Fruit fly (Drosophila melanogaster): ENCODE results near the gene Fum3.

The Fum3 gene

dm6 chr3L:11417273-11418040, 48.2 kb downstream of the Fum3 start (continued):
- TF ChIP-seq Hmr (GFP tag; optimal IDR thresholded peaks at IDR 0.05) (peak; percentile 81), Lim3 (GFP tag; IDR thresholded peaks at IDR 0.05) (peak; percentile 32; the same call in 1 of the 2 replicates), CG13287 (GFP tag; IDR thresholded peaks at IDR 0.05; ENCODE audit: partially characterized antibody) (peak; percentile 43; the same call in 1 of the 2 replicates), CG18476 (GFP tag; optimal IDR thresholded peaks at IDR 0.05) (peak; percentile 84), yki (optimal IDR thresholded peaks at IDR 0.05) (no peak), CG4424 (GFP tag; optimal IDR thresholded peaks at IDR 0.05) (peak; percentile 85), hbn (GFP tag; IDR thresholded peaks at IDR 0.05; ENCODE audit: partially characterized antibody) (no peak), CG15514 (GFP tag; optimal IDR thresholded peaks at IDR 0.05) (peak; percentile 69), Elba2 (GFP tag; optimal IDR thresholded peaks at IDR 0.05) (no peak), CG7963 (GFP tag; IDR thresholded peaks at IDR 0.05; ENCODE audit: partially characterized antibody) (peak; percentile 60; the same call in 2 of the 3 replicates), CG31441 (GFP tag; IDR thresholded peaks at IDR 0.05) (peak; percentile 66), CG10274 (GFP tag; optimal IDR thresholded peaks at IDR 0.05) (peak; percentile 41), CG31224 (GFP tag; IDR thresholded peaks at IDR 0.05) (peak; percentile 61), ranshi (GFP tag; IDR thresholded peaks at IDR 0.05) (peak; percentile 76), HmgZ (tag; optimal IDR thresholded peaks at IDR 0.05) (peak; percentile 19), Rfx (GFP tag; IDR thresholded peaks at IDR 0.05) (peak; percentile 90), CG7745 (tag; optimal IDR thresholded peaks at IDR 0.05) (peak; percentile 3), tio (GFP tag; optimal IDR thresholded peaks at IDR 0.05) (peak; percentile 83), tin (GFP tag; optimal IDR thresholded peaks at IDR 0.05) (peak; percentile 83), CG15696 (tag; optimal IDR thresholded peaks at IDR 0.05) (peak; percentile 91), Dref (GFP tag; IDR thresholded peaks at IDR 0.05) (no peak), CG10543 (GFP tag; optimal IDR thresholded peaks at IDR 0.05) (peak; percentile 90), ato (GFP tag; IDR thresholded peaks at IDR 0.05; ENCODE audit: partially characterized antibody) (no peak), Gsc (GFP tag; IDR thresholded peaks at IDR 0.05) (peak; percentile 77), bbx (GFP tag; IDR thresholded peaks at IDR 0.05; ENCODE audit: partially characterized antibody) (no peak), CG13894 (tag; optimal IDR thresholded peaks at IDR 0.05) (peak; percentile 12), CG2875 (GFP tag; optimal IDR thresholded peaks at IDR 0.05) (peak; percentile 81), ken (GFP tag; IDR thresholded peaks at IDR 0.05) (peak; percentile 68), bab2 (GFP tag; optimal IDR thresholded peaks at IDR 0.05) (peak; percentile 72), CG6765 (GFP tag; optimal IDR thresholded peaks at IDR 0.05) (peak; percentile 67), ara (GFP tag; IDR thresholded peaks at IDR 0.05) (peak; percentile 90), lmd (GFP tag; IDR thresholded peaks at IDR 0.05) (peak; percentile 89), sim (GFP tag; IDR thresholded peaks at IDR 0.05) (peak; percentile 73; the same call in 1 of the 2 replicates), CG2120 (GFP tag; optimal IDR thresholded peaks at IDR 0.05) (peak; percentile 63), gcm (GFP tag; optimal IDR thresholded peaks at IDR 0.05) (peak; percentile 91), grn (GFP tag; optimal IDR thresholded peaks at IDR 0.05) (peak; percentile 53), Max (GFP tag; optimal IDR thresholded peaks at IDR 0.05) (peak; percentile 84), da (GFP tag; optimal IDR thresholded peaks at IDR 0.05) (peak; percentile 46), lov (optimal IDR thresholded peaks at IDR 0.05) (no peak), lov (GFP tag; IDR thresholded peaks at IDR 0.05) (peak; percentile 88), odd (GFP tag; optimal IDR thresholded peaks at IDR 0.05) (peak; percentile 78), Usf (GFP tag; optimal IDR thresholded peaks at IDR 0.05) (peak; percentile 43), MBD-R2 (GFP tag; IDR thresholded peaks at IDR 0.05) (peak; percentile 61; the same call in 1 of the 2 replicates), CG10979 (tag; optimal IDR thresholded peaks at IDR 0.05) (peak; percentile 97), z (GFP tag; IDR thresholded peaks at IDR 0.05) (0 out of 3 replicates have a peak, but pooled peaks have one; percentile 17), CG9727 (GFP tag; optimal IDR thresholded peaks at IDR 0.05) (peak; percentile 95), CG12391 (tag; optimal IDR thresholded peaks at IDR 0.05) (peak; percentile 95), CoRest (tag; optimal IDR thresholded peaks at IDR 0.05) (peak; percentile 94), abd-A (tag; optimal IDR thresholded peaks at IDR 0.05) (peak; percentile 57)

Data from whole organism, embryonic.